Worm (Caenorhabditis elegans) whole organism, L4 larva: ENCODE measurements around the gene mpst-1.

ENCODE experiments used
- dpl-1 ChIP-seq: fragments of 150-350 bp; optimal IDR thresholded peaks from 2 replicates; lab custom pipeline; 2014; ENCODE audit warnings: missing biosample characterization, missing genetic modification reagents, missing genetic modification characterization
- fkh-10 ChIP-seq: fragments of 150-350 bp; optimal IDR thresholded peaks from 2 replicates; lab custom pipeline; 2014; ENCODE audit warnings: missing biosample characterization, missing genetic modification reagents, missing genetic modification characterization
- nhr-25 ChIP-seq: sonication (generic microtip); optimal IDR thresholded peaks from 2 replicates; lab custom pipeline; 2017; ENCODE audit warnings: missing genetic modification characterization, mild to moderate bottlenecking, missing compliant biosample characterization, antibody characterized with exemption, moderate library complexity, borderline replicate concordance; ENCODE audit not compliant: insufficient read depth
- nhr-77 ChIP-seq: fragments of 150-350 bp; optimal IDR thresholded peaks from 2 replicates; lab custom pipeline; 2014; ENCODE audit warnings: missing biosample characterization, missing genetic modification characterization

DNA sequence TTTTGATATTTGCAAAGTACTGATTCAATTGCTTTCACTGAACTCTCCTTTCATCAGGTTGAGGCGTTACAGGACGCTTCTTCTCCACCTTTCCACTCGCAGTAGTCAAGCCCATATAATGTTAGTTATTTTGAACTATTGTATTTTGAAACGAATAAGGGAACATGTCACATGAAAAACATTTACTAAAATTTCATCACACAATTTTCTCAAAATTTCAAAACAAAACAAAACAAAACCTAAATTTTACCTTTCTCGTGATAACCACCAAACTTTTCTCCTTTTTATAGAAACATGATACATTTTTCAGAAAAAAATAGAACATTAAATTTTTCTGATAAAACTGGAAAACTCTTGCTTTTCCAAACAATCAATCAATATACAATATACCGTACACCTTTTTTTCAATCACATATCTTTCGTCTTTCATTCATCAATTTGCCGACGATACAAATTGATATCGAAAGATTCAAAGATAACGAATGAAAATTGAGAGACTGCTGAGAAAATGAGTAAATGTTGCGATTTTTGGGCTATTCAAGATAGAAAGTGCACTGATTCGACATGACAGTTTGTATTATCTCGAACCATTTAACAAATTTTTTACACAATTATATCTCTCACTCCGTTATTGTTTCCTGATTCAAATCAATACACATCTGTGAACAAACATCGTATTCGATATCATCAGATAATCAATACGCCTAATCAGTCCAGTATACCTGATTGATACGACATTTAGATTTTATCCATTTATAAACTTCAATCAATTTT is 25.6 kb downstream of the mpst-1 start:
- no peak for TF ChIP-seq fkh-10 (GFP tag; lab: Kevin White, UChicago)
- TF ChIP-seq dpl-1 (GFP tag; lab: Kevin White, UChicago): no peak
- TF ChIP-seq nhr-77: no peak
- no peak for TF ChIP-seq nhr-25
